Fruit fly (Drosophila melanogaster) Kc167 (cell line): Measurements from ENCODE around the gene CG5727.

Experiments used
- Myc ChIP-seq: fragments of >200 bp; optimal IDR thresholded peaks from 2 replicates; lab custom pipeline; 2017; ENCODE audit warnings: missing external identifiers
- Sin3A ChIP-seq: fragments of >200 bp; optimal IDR thresholded peaks from 2 replicates; lab custom pipeline; 2018; ENCODE audit warnings: missing external identifiers
- h ChIP-seq: fragments of >200 bp; optimal IDR thresholded peaks from 3 replicates; lab custom pipeline; 2018; ENCODE audit warnings: missing external identifiers
- insv ChIP-seq: fragments of >200 bp; optimal IDR thresholded peaks from 3 replicates; lab custom pipeline; 2018; ENCODE audit warnings: missing external identifiers
- psq ChIP-seq: fragments of >200 bp; optimal IDR thresholded peaks from 2 replicates; lab custom pipeline; 2017; ENCODE audit warnings: missing external identifiers
- ttk ChIP-seq: sonication (Bioruptor generic); optimal IDR thresholded peaks from 2 replicates; lab custom pipeline; 2017; ENCODE audit warnings: missing external identifiers

Gene CG5727

dm6 chr2L:10210631-10211557 lies at the start of gene CG5727, which contains the start of gene ath:
Gene CG5727 (minus strand): TSS chr2L:10210681.
Gene ath (plus strand): TSS chr2L:10211143.
- TF ChIP-seq Myc (lab: Kevin White, UChicago) (no peak), h (lab: Kevin White, UChicago) (no peak), psq (lab: Kevin White, UChicago) (no peak), ttk (lab: Kevin White, UChicago) (no peak)

- TF ChIP-seq h (lab: Kevin White, UChicago) (no peak), ttk (lab: Kevin White, UChicago) (no peak), insv (lab: Kevin White, UChicago) (no peak), Sin3A (no peak)
Measured at dm6 chr2L:10255725-10256158, 45.3 kb upstream of the CG5727 start, which contains the start of gene CG5676. Gene CG5676 (minus strand): TSS chr2L:10255891.

dm6 chr2L:10251592-10251991 lies 41.1 kb upstream of the CG5727 start, which contains the start of gene Ror:
Gene Ror (plus strand): TSS chr2L:10251843.
- TF ChIP-seq Myc (lab: Kevin White, UChicago), result no peak
- no peak for TF ChIP-seq psq (lab: Kevin White, UChicago)
- no peak for TF ChIP-seq ttk (lab: Kevin White, UChicago)
- TF ChIP-seq insv (lab: Kevin White, UChicago), result no peak
- TF ChIP-seq h (lab: Kevin White, UChicago), result no peak
- no peak for TF ChIP-seq Sin3A

dm6 chr2L:10250441-10250847 lies 40.0 kb upstream of the CG5727 start, which contains the start of the genes bsk and CG31717:
Gene bsk (minus strand): TSS chr2L:10250501.
Gene CG31717 (plus strand): TSS chr2L:10250737.
- TF ChIP-seq psq (lab: Kevin White, UChicago), result no peak
- no peak for TF ChIP-seq ttk (lab: Kevin White, UChicago)
- TF ChIP-seq Myc (lab: Kevin White, UChicago), result no peak
- TF ChIP-seq Sin3A, result no peak
- TF ChIP-seq h (lab: Kevin White, UChicago), result no peak
- no peak for TF ChIP-seq insv (lab: Kevin White, UChicago)

dm6 chr2L:10249655-10250202 lies 39.2 kb upstream of the CG5727 start:
- TF ChIP-seq Myc (lab: Kevin White, UChicago) (no peak), Sin3A (no peak), h (lab: Kevin White, UChicago) (no peak), psq (lab: Kevin White, UChicago) (no peak), ttk (lab: Kevin White, UChicago) (no peak), insv (lab: Kevin White, UChicago) (no peak)

- TF ChIP-seq ttk (lab: Kevin White, UChicago) (no peak), insv (lab: Kevin White, UChicago) (no peak), h (lab: Kevin White, UChicago) (no peak), Sin3A (no peak), Myc (lab: Kevin White, UChicago) (no peak), psq (lab: Kevin White, UChicago) (no peak)
Measured at dm6 chr2L:10246785-10247190, 36.3 kb upstream of the CG5727 start, which contains the start of gene chico. Gene chico (minus strand): TSS chr2L:10247078.

- TF ChIP-seq ttk (lab: Kevin White, UChicago), result no peak
- TF ChIP-seq insv (lab: Kevin White, UChicago), result no peak
- no peak for TF ChIP-seq Sin3A
- no peak for TF ChIP-seq Myc (lab: Kevin White, UChicago)
- no peak for TF ChIP-seq psq (lab: Kevin White, UChicago)
- TF ChIP-seq h (lab: Kevin White, UChicago), result no peak
Measured at dm6 chr2L:10238726-10239652, 28.5 kb upstream of the CG5727 start, which contains the start of gene me31B. Gene me31B (plus strand): TSS chr2L:10239341.

dm6 chr2L:10237725-10238446 lies 27.4 kb upstream of the CG5727 start, which contains the start of gene mthl15:
Gene mthl15 (minus strand): TSS chr2L:10238317.
- no peak for TF ChIP-seq insv (lab: Kevin White, UChicago)

dm6 chr2L:10232827-10233226 lies 22.3 kb upstream of the CG5727 start:
- TF ChIP-seq h (lab: Kevin White, UChicago) (no peak), psq (lab: Kevin White, UChicago) (no peak), Myc (lab: Kevin White, UChicago) (no peak), insv (lab: Kevin White, UChicago) (no peak), ttk (lab: Kevin White, UChicago) (no peak), Sin3A (no peak)

- TF ChIP-seq insv (lab: Kevin White, UChicago) (no peak), Myc (lab: Kevin White, UChicago) (no peak), Sin3A (no peak), h (lab: Kevin White, UChicago) (no peak), ttk (lab: Kevin White, UChicago) (no peak), psq (lab: Kevin White, UChicago) (no peak)
Measured at dm6 chr2L:10232152-10232816, 21.8 kb upstream of the CG5727 start, which contains the start of gene eEF1delta. Gene eEF1delta (plus strand): TSS chr2L:10232507.
